Worm (Caenorhabditis elegans): ENCODE data around the gene F56F11.2.

Gene F56F11.2

DNA sequence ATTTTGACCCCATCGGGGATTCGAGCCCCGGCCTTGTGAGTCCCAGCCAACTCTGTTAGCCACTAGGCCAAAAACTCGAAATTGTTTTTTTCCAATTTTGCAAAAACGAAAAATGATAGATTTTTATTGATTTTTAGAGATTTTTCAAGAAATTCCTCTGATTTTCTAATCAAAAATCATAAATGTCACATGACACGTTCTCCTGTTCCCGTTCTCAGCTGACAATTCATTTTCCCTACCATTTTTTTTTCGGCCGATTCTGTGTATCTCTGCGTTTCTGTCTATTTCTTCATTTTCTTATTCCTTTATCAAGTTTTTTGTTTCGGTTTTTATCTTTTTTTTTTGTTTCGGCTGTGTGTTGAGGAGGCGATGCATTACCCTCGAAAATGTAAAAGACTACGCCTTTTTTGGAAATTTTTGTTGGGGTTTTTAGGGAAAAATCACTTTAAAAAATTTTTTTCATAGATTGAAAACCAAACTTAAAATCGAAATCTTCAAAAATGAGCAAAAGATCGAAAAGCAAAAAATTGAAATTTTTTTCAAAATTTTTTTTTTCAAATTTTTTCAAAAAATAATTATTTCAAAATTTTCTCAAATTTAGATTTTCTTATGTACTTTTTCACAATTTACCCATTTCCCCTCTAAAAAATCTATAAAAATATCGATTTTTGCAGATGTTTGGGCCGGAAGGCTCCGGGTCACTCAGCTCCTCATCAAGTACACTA lies 7.8 kb upstream of the F56F11.2 start, which contains the start of gene klf-1 (continued):
- TF ChIP-seq daf-8 (GFP tag; IDR thresholded peaks at IDR 0.05) (no peak), ceh-44 (GFP tag; IDR thresholded peaks at IDR 0.05) (no peak), R02D3.7 (tag; optimal IDR thresholded peaks at IDR 0.05) (no peak), lin-39 (tag; optimal IDR thresholded peaks at IDR 0.05) (no peak), madf-5 (GFP tag; IDR thresholded peaks at IDR 0.05) (no peak), Y48G9A.11 (GFP tag; IDR thresholded peaks at IDR 0.05) (no peak), jun-1 (tag; optimal IDR thresholded peaks at IDR 0.05) (no peak), F10B5.3 (tag; optimal IDR thresholded peaks at IDR 0.05) (no peak), mdt-29 (GFP tag; IDR thresholded peaks at IDR 0.05) (no peak), attf-4 (tag; optimal IDR thresholded peaks at IDR 0.05) (no peak), sdz-12 (GFP tag; optimal IDR thresholded peaks at IDR 0.05) (no peak), dmd-8 (GFP tag; IDR thresholded peaks at IDR 0.05) (no peak), lin-15B (tag; optimal IDR thresholded peaks at IDR 0.05) (no peak), saeg-2 (GFP tag; IDR thresholded peaks at IDR 0.05) (no peak), F44E2.7 (GFP tag; IDR thresholded peaks at IDR 0.05) (no peak), T20F7.1 (GFP tag; optimal IDR thresholded peaks at IDR 0.05) (peak; percentile 42), ztf-11 (tag; optimal IDR thresholded peaks at IDR 0.05) (no peak), daf-12 (tag; optimal IDR thresholded peaks at IDR 0.05) (no peak), vab-7 (GFP tag; IDR thresholded peaks at IDR 0.05) (no peak), skn-1 (tag; optimal IDR thresholded peaks at IDR 0.05) (no peak), pha-4 (GFP tag; IDR thresholded peaks at IDR 0.05) (no peak), pha-4 (tag; optimal IDR thresholded peaks at IDR 0.05) (no peak), lin-29 (GFP tag; IDR thresholded peaks at IDR 0.05) (no peak), nhr-42 (GFP tag; IDR thresholded peaks at IDR 0.05) (no peak), lsy-2 (tag; optimal IDR thresholded peaks at IDR 0.05) (peak in 1 of 2 experiments; percentile 48), tra-1 (GFP tag; IDR thresholded peaks at IDR 0.05) (peak; percentile 83), ZK337.2 (GFP tag; IDR thresholded peaks at IDR 0.05) (no peak), aly-2 (tag; optimal IDR thresholded peaks at IDR 0.05) (no peak), dmd-9 (GFP tag; IDR thresholded peaks at IDR 0.05) (no peak), hif-1 (tag; optimal IDR thresholded peaks at IDR 0.05) (no peak), ces-1 (GFP tag; optimal IDR thresholded peaks at IDR 0.05) (no peak), ZK546.5 (tag; optimal IDR thresholded peaks at IDR 0.05) (no peak), nhr-41 (GFP tag; IDR thresholded peaks at IDR 0.05) (no peak), nhr-25 (tag; optimal IDR thresholded peaks at IDR 0.05; ENCODE audit: borderline replicate concordance, insufficient read depth) (no peak), Y105C5A.15 (GFP tag; IDR thresholded peaks at IDR 0.05) (no peak), nhr-10 (tag; optimal IDR thresholded peaks at IDR 0.05) (peak; percentile 35), mes-2 (tag; optimal IDR thresholded peaks at IDR 0.05; ENCODE audit: poor library complexity, severe bottlenecking) (no peak), fkh-10 (GFP tag; optimal IDR thresholded peaks at IDR 0.05) (no peak), D1046.2 (GFP tag; IDR thresholded peaks at IDR 0.05) (no peak), gei-8 (GFP tag; optimal IDR thresholded peaks at IDR 0.05) (no peak), spr-1 (tag; optimal IDR thresholded peaks at IDR 0.05) (no peak), php-3 (GFP tag; IDR thresholded peaks at IDR 0.05) (no peak), ceh-82 (tag; optimal IDR thresholded peaks at IDR 0.05) (no peak), spr-3 (GFP tag; optimal IDR thresholded peaks at IDR 0.05) (no peak), mdl-1 (tag; optimal IDR thresholded peaks at IDR 0.05) (peak in 1 of 2 experiments; percentile 58), duxl-1 (tag; optimal IDR thresholded peaks at IDR 0.05; ENCODE audit: poor library complexity) (no peak), zip-2 (tag; optimal IDR thresholded peaks at IDR 0.05) (no peak), aha-1 (tag) (peak; percentile 82), nhr-76 (tag; optimal IDR thresholded peaks at IDR 0.05) (no peak), ceh-62 (tag; optimal IDR thresholded peaks at IDR 0.05) (no peak), unc-130 (GFP tag; optimal IDR thresholded peaks at IDR 0.05) (no peak)

Data from whole organism, L4 larva.